Worm (Caenorhabditis elegans) whole organism, mixed stage, embryonic: ENCODE measurements around the gene Y116A8C.463.

Experiments
- M03D4.4 ChIP-seq: sonication (generic microtip); optimal IDR thresholded peaks from 2 replicates; lab custom pipeline; 2017; ENCODE audit warnings: mild to moderate bottlenecking, missing genetic modification characterization, missing compliant biosample characterization
- bed-3 ChIP-seq: fragments of 200-800 bp; sonication (Bioruptor generic); optimal IDR thresholded peaks from 3 replicates; lab custom pipeline; 2018; ENCODE audit warnings: mild to moderate bottlenecking, missing genetic modification characterization, moderate library complexity, missing compliant biosample characterization
- blmp-1 ChIP-seq: fragments of 150-350 bp; optimal IDR thresholded peaks from 2 replicates; lab custom pipeline; 2014; ENCODE audit warnings: missing biosample characterization, missing genetic modification characterization
- ceh-43 ChIP-seq: fragments of 200-800 bp; sonication (Bioruptor generic); optimal IDR thresholded peaks from 2 replicates; lab custom pipeline; 2018; ENCODE audit warnings: mild to moderate bottlenecking, missing genetic modification characterization, moderate library complexity, missing compliant biosample characterization
- flh-1 ChIP-seq: fragments of 200-800 bp; sonication (Bioruptor generic); optimal IDR thresholded peaks from 2 replicates; lab custom pipeline; 2018; ENCODE audit warnings: mild to moderate bottlenecking, missing genetic modification characterization, moderate library complexity, missing compliant biosample characterization
- lin-13 ChIP-seq: fragments of 150-350 bp; optimal IDR thresholded peaks from 2 replicates; lab custom pipeline; 2014; ENCODE audit warnings: missing biosample characterization, missing genetic modification characterization
- lin-32 ChIP-seq: fragments of 200-800 bp; sonication (Bioruptor generic); optimal IDR thresholded peaks from 2 replicates; lab custom pipeline; 2018; ENCODE audit warnings: mild to moderate bottlenecking, missing genetic modification characterization, missing compliant biosample characterization
- mab-5 ChIP-seq: fragments of 150-350 bp; optimal IDR thresholded peaks from 2 replicates; lab custom pipeline; 2014; ENCODE audit warnings: missing biosample characterization, missing genetic modification characterization
- mep-1 ChIP-seq: fragments of 150-350 bp; optimal IDR thresholded peaks from 2 replicates; lab custom pipeline; 2017; ENCODE audit warnings: missing biosample characterization, missing genetic modification reagents, missing genetic modification characterization, inconsistent platforms
- mls-2 ChIP-seq: sonication (generic microtip); optimal IDR thresholded peaks from 2 replicates; lab custom pipeline; 2016; ENCODE audit warnings: mild to moderate bottlenecking, missing genetic modification characterization, moderate library complexity, missing compliant biosample characterization
- nhr-28 ChIP-seq: fragments of 150-350 bp; optimal IDR thresholded peaks from 2 replicates; lab custom pipeline; 2014; ENCODE audit warnings: missing biosample characterization, missing genetic modification characterization
- nhr-76 ChIP-seq: sonication (generic microtip); optimal IDR thresholded peaks from 2 replicates; lab custom pipeline; 2017; ENCODE audit warnings: missing biosample characterization, missing genetic modification characterization
- pha-4 ChIP-seq: fragments of 150-350 bp; optimal IDR thresholded peaks from 2 replicates; lab custom pipeline; 2018; ENCODE audit warnings: missing biosample characterization, missing genetic modification reagents, missing genetic modification characterization
- sem-2 ChIP-seq: fragments of 200-800 bp; sonication (Bioruptor generic); optimal IDR thresholded peaks from 2 replicates; lab custom pipeline; 2018; ENCODE audit warnings: mild to moderate bottlenecking, missing genetic modification characterization, missing compliant biosample characterization
- snpc-4 ChIP-seq: fragments of 150-350 bp; optimal IDR thresholded peaks from 2 replicates; lab custom pipeline; 2014; ENCODE audit warnings: missing biosample characterization, missing genetic modification characterization
- sptf-1 ChIP-seq: sonication (generic microtip); optimal IDR thresholded peaks from 2 replicates; lab custom pipeline; 2017; ENCODE audit warnings: mild to moderate bottlenecking, missing genetic modification characterization, moderate library complexity, missing compliant biosample characterization
- unc-39 ChIP-seq: fragments of 150-350 bp; optimal IDR thresholded peaks from 2 replicates; lab custom pipeline; 2014; ENCODE audit warnings: missing biosample characterization, missing genetic modification characterization
- unc-62 ChIP-seq: fragments of 150-350 bp; optimal IDR thresholded peaks from 2 replicates; lab custom pipeline; 2014; ENCODE audit warnings: missing biosample characterization, missing genetic modification reagents, missing genetic modification characterization
- zip-8 ChIP-seq: fragments of 150-350 bp; optimal IDR thresholded peaks from 2 replicates; lab custom pipeline; 2014; ENCODE audit warnings: missing biosample characterization, missing genetic modification characterization
- ztf-11 ChIP-seq: fragments of 150-350 bp; optimal IDR thresholded peaks from 2 replicates; lab custom pipeline; 2014; ENCODE audit warnings: missing biosample characterization, missing genetic modification characterization

Y116A8C.463 gene

ce11 chrIV:16949767-16950166, 30.2 kb downstream of the Y116A8C.463 start, which contains the start of gene rad-54.B:
Gene rad-54.B, plus strand, starts transcription at chrIV:16950067.
- TF ChIP-seq mab-5: no peak
- TF ChIP-seq lin-32 (GFP tag; lab: Kevin White, UChicago): no peak
- no peak for TF ChIP-seq mep-1 (tag; lab: Kevin White, UChicago)
- no peak for TF ChIP-seq mls-2 (tag; lab: Kevin White, UChicago)
- no peak for TF ChIP-seq nhr-28
- no peak for TF ChIP-seq ztf-11
- TF ChIP-seq flh-1: no peak
- no peak for TF ChIP-seq lin-13 (tag; lab: Kevin White, UChicago)
- TF ChIP-seq sem-2 (GFP tag; lab: Kevin White, UChicago): no peak
- no peak for TF ChIP-seq zip-8
- no peak for TF ChIP-seq snpc-4 (tag; lab: Kevin White, UChicago)
- no peak for TF ChIP-seq unc-39

DNA sequence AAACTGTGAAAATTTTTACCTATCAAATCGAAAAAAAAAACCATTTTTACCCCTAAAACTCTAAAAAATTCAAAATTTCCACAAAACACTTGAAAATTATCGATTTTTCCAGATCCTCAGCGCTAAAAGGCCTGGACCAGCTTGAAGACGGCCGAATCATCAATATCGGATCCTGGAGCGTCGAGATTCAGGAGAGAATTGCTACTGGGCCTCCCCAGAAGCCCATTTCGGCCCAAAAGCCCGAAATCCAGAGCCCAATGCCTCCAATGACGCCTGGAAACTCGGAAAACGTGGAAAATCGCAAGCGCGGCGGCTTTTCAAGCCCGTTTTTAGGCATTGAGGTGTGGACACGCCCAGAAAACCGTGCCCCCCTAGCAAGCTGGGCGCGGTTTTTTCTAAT, 32.9 kb downstream of the Y116A8C.463 start:
- TF ChIP-seq bed-3 (GFP tag; lab: Kevin White, UChicago): no peak
- TF ChIP-seq flh-1: no peak
- no peak for TF ChIP-seq unc-62 (GFP tag; lab: Kevin White, UChicago)
- no peak for TF ChIP-seq M03D4.4
- TF ChIP-seq blmp-1 (tag; lab: Kevin White, UChicago): no peak
- no peak for TF ChIP-seq lin-13 (tag; lab: Kevin White, UChicago)
- TF ChIP-seq lin-32 (GFP tag; lab: Kevin White, UChicago): no peak
- no peak for TF ChIP-seq ceh-43
- TF ChIP-seq snpc-4 (tag; lab: Kevin White, UChicago): no peak
- TF ChIP-seq nhr-76 (tag; lab: Kevin White, UChicago): no peak
- TF ChIP-seq mep-1 (tag; lab: Kevin White, UChicago): no peak
- no peak for TF ChIP-seq sptf-1 (tag; lab: Kevin White, UChicago)
- TF ChIP-seq unc-39: no peak
- no peak for TF ChIP-seq pha-4 (tag; lab: Kevin White, UChicago)

DNA sequence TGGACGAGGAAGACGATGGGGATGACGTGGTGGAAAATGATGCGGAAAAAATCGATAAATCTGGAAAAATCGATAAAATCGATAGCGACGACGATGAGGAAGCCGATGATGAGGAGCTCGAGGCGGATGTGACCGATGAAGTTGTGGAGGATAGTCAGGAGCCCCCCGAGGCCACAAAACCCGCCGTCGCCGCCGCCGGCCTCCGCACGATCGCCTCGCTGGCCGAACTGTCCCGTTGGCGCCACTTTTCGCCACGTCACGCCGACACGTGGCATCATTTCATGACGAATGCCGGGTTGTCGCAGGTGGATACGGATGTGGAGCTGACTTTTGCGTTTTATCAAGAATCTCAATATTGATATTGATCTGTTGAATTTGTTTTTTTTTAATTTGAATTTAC, 42.9 kb downstream of the Y116A8C.463 start:
- no peak for TF ChIP-seq ztf-11
- no peak for TF ChIP-seq unc-39
- TF ChIP-seq snpc-4 (tag; lab: Kevin White, UChicago): no peak
- TF ChIP-seq sem-2 (GFP tag; lab: Kevin White, UChicago): no peak
